Worm (Caenorhabditis elegans) whole organism, young adult: Measurements from ENCODE around the gene Y62H9A.12.

Experiments
- F22D6.2 ChIP-seq: sonication (generic microtip); optimal IDR thresholded peaks from 2 replicates; lab custom pipeline; 2016; ENCODE audit warnings: mild to moderate bottlenecking, missing genetic modification characterization, missing compliant biosample characterization
- F37B4.10 ChIP-seq: fragments of 200-800 bp; sonication (Bioruptor generic); IDR thresholded peaks from 2 replicates; pipeline ENCODE4 v1.3.6; 2022; ENCODE audit warnings: missing genetic modification characterization, missing compliant biosample characterization
- F52B5.7 ChIP-seq: sonication (generic microtip); optimal IDR thresholded peaks from 2 replicates; lab custom pipeline; 2016; ENCODE audit warnings: mild to moderate bottlenecking, missing genetic modification characterization, missing compliant biosample characterization
- F55B11.4 ChIP-seq: sonication (generic microtip); optimal IDR thresholded peaks from 2 replicates; lab custom pipeline; 2016; ENCODE audit warnings: missing compliant biosample characterization, missing genetic modification characterization, borderline replicate concordance; ENCODE audit not compliant: insufficient read depth
- T07F8.4 ChIP-seq: sonication (generic microtip); optimal IDR thresholded peaks from 2 replicates; lab custom pipeline; 2016; ENCODE audit warnings: mild to moderate bottlenecking, missing genetic modification characterization, moderate library complexity, missing compliant biosample characterization
- T26A5.8 ChIP-seq: sonication (generic microtip); optimal IDR thresholded peaks from 2 replicates; lab custom pipeline; 2016; ENCODE audit warnings: missing genetic modification characterization, missing compliant biosample characterization
- Y56A3A.18 ChIP-seq: fragments of 200-800 bp; sonication (Bioruptor generic); IDR thresholded peaks from 2 replicates; pipeline ENCODE4 v1.3.6; 2022; ENCODE audit warnings: missing genetic modification reagents, missing genetic modification characterization, missing compliant biosample characterization
- Y95B8A.8 ChIP-seq: fragments of 200-800 bp; sonication (Bioruptor generic); IDR thresholded peaks from 2 replicates; pipeline ENCODE4 v1.3.6; 2022; ENCODE audit warnings: missing genetic modification reagents, missing genetic modification characterization, missing compliant biosample characterization
- akir-1 ChIP-seq: fragments of 200-800 bp; sonication (Bioruptor generic); optimal IDR thresholded peaks from 2 replicates; lab custom pipeline; 2018; ENCODE audit warnings: mild to moderate bottlenecking, missing genetic modification characterization, moderate library complexity, missing compliant biosample characterization
- aptf-2 ChIP-seq: fragments of 200-800 bp; sonication (Bioruptor generic); conservative IDR thresholded peaks from 2 replicates; pipeline ENCODE4 v1.3.6; 2022; ENCODE audit warnings: missing genetic modification reagents, missing genetic modification characterization, missing compliant biosample characterization
- attf-5 ChIP-seq: fragments of 200-800 bp; sonication (Bioruptor generic); optimal IDR thresholded peaks from 2 replicates; lab custom pipeline; 2018; ENCODE audit warnings: mild to moderate bottlenecking, missing genetic modification characterization, missing compliant biosample characterization
- cebp-1 ChIP-seq, 2 experiments: fragments of 200-800 bp in 1 of 2; sonication (Bioruptor generic) in 1 of 2; sonication (generic microtip) in 1 of 2; IDR thresholded peaks in 1 of 2; optimal IDR thresholded peaks in 1 of 2; 2 replicates each; pipeline versions ENCODE4 v1.3.6 to Lab custom; 2017 to 2022; ENCODE audit warnings: missing compliant biosample characterization in 2 of 2, missing genetic modification characterization in 2 of 2, mild to moderate bottlenecking in 1 of 2, missing genetic modification reagents in 1 of 2, moderate library complexity in 1 of 2
- cebp-2 ChIP-seq: fragments of 200-800 bp; sonication (Bioruptor generic); IDR thresholded peaks from 2 replicates; pipeline ENCODE4 v1.3.6; 2022; ENCODE audit warnings: missing genetic modification characterization, missing compliant biosample characterization
- ceh-58 ChIP-seq: fragments of 200-800 bp; sonication (Bioruptor generic); IDR thresholded peaks from 2 replicates; pipeline ENCODE4 v1.3.6; 2022; ENCODE audit warnings: missing genetic modification characterization, missing compliant biosample characterization
- dox-1 ChIP-seq: fragments of 200-800 bp; sonication (Bioruptor generic); IDR thresholded peaks from 2 replicates; pipeline ENCODE4 v1.3.6; 2022; ENCODE audit warnings: missing genetic modification reagents, missing genetic modification characterization, missing compliant biosample characterization
- dpff-1 ChIP-seq: sonication (generic microtip); optimal IDR thresholded peaks from 2 replicates; lab custom pipeline; 2017; ENCODE audit warnings: mild to moderate bottlenecking, missing genetic modification characterization, missing compliant biosample characterization
- efl-1 ChIP-seq: fragments of 150-350 bp; optimal IDR thresholded peaks from 2 replicates; lab custom pipeline; 2014; ENCODE audit warnings: missing biosample characterization, missing genetic modification reagents, missing genetic modification characterization
- egrh-3 ChIP-seq: fragments of 200-800 bp; sonication (Bioruptor generic); IDR thresholded peaks from 2 replicates; pipeline ENCODE4 v1.3.6; 2022; ENCODE audit warnings: missing genetic modification reagents, missing genetic modification characterization, missing compliant biosample characterization
- ets-4 ChIP-seq: fragments of 200-800 bp; sonication (Bioruptor generic); optimal IDR thresholded peaks from 2 replicates; lab custom pipeline; 2018; ENCODE audit warnings: mild to moderate bottlenecking, missing genetic modification characterization, missing compliant biosample characterization
- him-1 ChIP-seq: sonication (generic microtip); optimal IDR thresholded peaks from 2 replicates; lab custom pipeline; 2016; ENCODE audit warnings: missing genotype, missing genetic modification reagents, missing genetic modification characterization, missing compliant biosample characterization
- hlh-12 ChIP-seq: sonication (generic microtip); optimal IDR thresholded peaks from 2 replicates; lab custom pipeline; 2016; ENCODE audit warnings: missing genetic modification characterization, missing compliant biosample characterization
- hmg-1.2 ChIP-seq: fragments of 200-800 bp; sonication (Bioruptor generic); IDR thresholded peaks from 2 replicates; pipeline ENCODE4 v1.3.6; 2022; ENCODE audit warnings: missing genetic modification reagents, missing genetic modification characterization, missing compliant biosample characterization
- hrde-1 ChIP-seq: sonication (generic microtip); optimal IDR thresholded peaks from 2 replicates; lab custom pipeline; 2016; ENCODE audit warnings: missing genetic modification characterization, mild to moderate bottlenecking, missing compliant biosample characterization, moderate library complexity, missing genotype, missing genetic modification reagents, borderline replicate concordance
- let-526 ChIP-seq: fragments of 200-800 bp; sonication (Bioruptor generic); IDR thresholded peaks from 2 replicates; pipeline ENCODE4 v1.3.6; 2022; ENCODE audit warnings: missing genetic modification reagents, missing genetic modification characterization, missing compliant biosample characterization
- let-607 ChIP-seq, 2 experiments: fragments of 200-800 bp in 1 of 2; sonication (Bioruptor generic) in 1 of 2; sonication (generic microtip) in 1 of 2; optimal IDR thresholded peaks; 2 replicates each; lab custom pipeline; 2016 to 2018; ENCODE audit warnings: mild to moderate bottlenecking in 2 of 2, missing compliant biosample characterization in 2 of 2, missing genetic modification characterization in 2 of 2, moderate library complexity in 2 of 2, missing genotype in 1 of 2
- lin-35 ChIP-seq, 3 experiments: fragments of 150-350 bp in 2 of 3; sonication (generic microtip) in 1 of 3; optimal IDR thresholded peaks; 2 replicates each; lab custom pipeline; 2014 to 2018; ENCODE audit warnings: missing biosample characterization in 3 of 3, missing genetic modification characterization in 3 of 3, missing genetic modification reagents in 3 of 3
- lin-40 ChIP-seq: sonication (generic microtip); optimal IDR thresholded peaks from 2 replicates; lab custom pipeline; 2016; ENCODE audit warnings: missing genetic modification characterization, mild to moderate bottlenecking, missing compliant biosample characterization, missing genotype, missing genetic modification reagents
- lsl-1 ChIP-seq: fragments of 200-800 bp; sonication (Bioruptor generic); optimal IDR thresholded peaks from 2 replicates; lab custom pipeline; 2018; ENCODE audit warnings: mild to moderate bottlenecking, missing genetic modification characterization, moderate library complexity, missing compliant biosample characterization
- madf-3 ChIP-seq: fragments of 200-800 bp; sonication (Bioruptor generic); IDR thresholded peaks from 2 replicates; pipeline ENCODE4 v1.3.6; 2022; ENCODE audit warnings: missing genetic modification reagents, missing genetic modification characterization, missing compliant biosample characterization
- madf-6 ChIP-seq: fragments of 200-800 bp; sonication (Bioruptor generic); IDR thresholded peaks from 2 replicates; pipeline ENCODE4 v1.3.6; 2022; ENCODE audit warnings: missing genetic modification reagents, missing genetic modification characterization, missing compliant biosample characterization
- mel-28 ChIP-seq: sonication (generic microtip); optimal IDR thresholded peaks from 2 replicates; lab custom pipeline; 2016; ENCODE audit warnings: borderline replicate concordance, mild to moderate bottlenecking, missing genetic modification characterization, missing compliant biosample characterization
- mes-4 ChIP-seq: sonication (generic microtip); optimal IDR thresholded peaks from 2 replicates; lab custom pipeline; 2016; ENCODE audit warnings: missing genotype, missing genetic modification characterization, missing compliant biosample characterization
- nfya-2 ChIP-seq: fragments of 200-800 bp; sonication (Bioruptor generic); IDR thresholded peaks from 2 replicates; pipeline ENCODE4 v1.3.6; 2022; ENCODE audit warnings: missing genetic modification reagents, missing genetic modification characterization, missing compliant biosample characterization
- nhr-120 ChIP-seq: fragments of 200-800 bp; sonication (Bioruptor generic); IDR thresholded peaks from 2 replicates; pipeline ENCODE4 v1.3.6; 2022; ENCODE audit warnings: missing genetic modification characterization, missing compliant biosample characterization
- nhr-179 ChIP-seq: sonication (generic microtip); optimal IDR thresholded peaks from 2 replicates; lab custom pipeline; 2016; ENCODE audit warnings: mild to moderate bottlenecking, missing genetic modification characterization, missing compliant biosample characterization
- nhr-80 ChIP-seq: sonication (generic microtip); optimal IDR thresholded peaks from 2 replicates; lab custom pipeline; 2016; ENCODE audit warnings: missing genetic modification characterization, missing compliant biosample characterization
- pha-4 ChIP-seq: fragments of 150-350 bp; sonication (generic microtip); optimal IDR thresholded peaks from 2 replicates; lab custom pipeline; 2014; ENCODE audit warnings: missing biosample characterization, missing genetic modification reagents, missing genetic modification characterization
- rcor-1 ChIP-seq: fragments of 200-800 bp; sonication (Bioruptor generic); IDR thresholded peaks from 2 replicates; pipeline ENCODE4 v1.3.6; 2022; ENCODE audit warnings: missing genetic modification reagents, missing genetic modification characterization, missing compliant biosample characterization
- snpc-1.3 ChIP-seq: sonication (generic microtip); optimal IDR thresholded peaks from 2 replicates; lab custom pipeline; 2017; ENCODE audit warnings: missing genetic modification characterization, mild to moderate bottlenecking, missing compliant biosample characterization, antibody characterized with exemption, moderate library complexity, missing genotype, missing genetic modification reagents; ENCODE audit not compliant: insufficient read depth
- somi-1 ChIP-seq: fragments of 200-800 bp; sonication (Bioruptor generic); optimal IDR thresholded peaks from 2 replicates; lab custom pipeline; 2018; ENCODE audit warnings: mild to moderate bottlenecking, missing genetic modification characterization, missing compliant biosample characterization
- sptf-2 ChIP-seq: fragments of 200-800 bp; sonication (Bioruptor generic); optimal IDR thresholded peaks from 2 replicates; lab custom pipeline; 2018; ENCODE audit warnings: mild to moderate bottlenecking, missing genetic modification characterization, missing compliant biosample characterization
- tbp1 ChIP-seq: fragments of 200-800 bp; sonication (Bioruptor generic); optimal IDR thresholded peaks from 2 replicates; lab custom pipeline; 2018; ENCODE audit warnings: mild to moderate bottlenecking, missing genetic modification characterization, missing compliant biosample characterization
- tbx-9 ChIP-seq: sonication (generic microtip); optimal IDR thresholded peaks from 2 replicates; lab custom pipeline; 2016; ENCODE audit warnings: borderline replicate concordance, missing genetic modification characterization, inconsistent platforms, missing compliant biosample characterization
- tlf-1 ChIP-seq: fragments of 200-800 bp; sonication (Bioruptor generic); optimal IDR thresholded peaks from 2 replicates; lab custom pipeline; 2018; ENCODE audit warnings: mild to moderate bottlenecking, missing genetic modification characterization, missing compliant biosample characterization
- unc-62 ChIP-seq: fragments of 150-350 bp; optimal IDR thresholded peaks from 2 replicates; lab custom pipeline; 2014; ENCODE audit warnings: missing biosample characterization, missing genetic modification reagents, missing genetic modification characterization
- zfh-2 ChIP-seq: fragments of 200-800 bp; sonication (Bioruptor generic); conservative IDR thresholded peaks from 2 replicates; pipeline ENCODE4 v1.3.6; 2022; ENCODE audit warnings: missing genetic modification reagents, missing genetic modification characterization, missing compliant biosample characterization
- ztf-18 ChIP-seq: sonication (generic microtip); optimal IDR thresholded peaks from 2 replicates; lab custom pipeline; 2016; ENCODE audit warnings: missing genotype, mild to moderate bottlenecking, missing genetic modification characterization, missing compliant biosample characterization
- ztf-3 ChIP-seq: fragments of 200-800 bp; sonication (Bioruptor generic); optimal IDR thresholded peaks from 2 replicates; lab custom pipeline; 2018; ENCODE audit warnings: mild to moderate bottlenecking, missing genetic modification characterization, missing compliant biosample characterization

Y62H9A.12 gene

ce11 chrX:11933547-11933946 lies 19.6 kb downstream of the Y62H9A.12 start (continued):
- TF ChIP-seq ztf-3 (GFP tag; lab: Kevin White, UChicago): no peak
- no peak for TF ChIP-seq lin-35 (GFP tag; optimal IDR thresholded peaks at IDR 0.05; lab: Kevin White, UChicago)
- TF ChIP-seq egrh-3 (GFP tag; lab: Robert Waterston, UW): no peak
- TF ChIP-seq Y95B8A.8 (GFP tag; lab: Robert Waterston, UW): no peak
- no peak for TF ChIP-seq ceh-58 (GFP tag; lab: Robert Waterston, UW)
- TF ChIP-seq F37B4.10: no peak
- no peak for TF ChIP-seq nhr-120
- no peak; the same call in 1 of the 2 replicates for TF ChIP-seq madf-6 (GFP tag; lab: Robert Waterston, UW)
- no peak for TF ChIP-seq zfh-2
- TF ChIP-seq madf-3 (GFP tag; lab: Robert Waterston, UW): 0 out of 2 replicates have a peak, but pooled peaks have one; percentile 17
- peak; percentile 70 for TF ChIP-seq attf-5 (GFP tag; lab: Kevin White, UChicago)
- TF ChIP-seq let-607 (tag; optimal IDR thresholded peaks at IDR 0.05; lab: Kevin White, UChicago): peak in 1 of 2 experiments; percentile 15
- TF ChIP-seq dox-1 (GFP tag; lab: Robert Waterston, UW): peak; percentile 79; the same call in 1 of the 2 replicates
- no peak for TF ChIP-seq efl-1 (GFP tag; lab: Kevin White, UChicago)
- peak; percentile 58 for TF ChIP-seq ztf-18 (tag; lab: Kevin White, UChicago)
- TF ChIP-seq cebp-2 (GFP tag; lab: Robert Waterston, UW): peak; percentile 85
- peak; percentile 4 for TF ChIP-seq ets-4 (GFP tag; lab: Kevin White, UChicago)
- TF ChIP-seq nfya-2: no peak
- no peak for TF ChIP-seq dpff-1
- no peak for TF ChIP-seq nhr-80 (tag; lab: Kevin White, UChicago)
- TF ChIP-seq tbp1 (GFP tag; lab: Kevin White, UChicago): peak; percentile 94
- TF ChIP-seq F22D6.2: no peak
- no peak for TF ChIP-seq tlf-1 (GFP tag; lab: Kevin White, UChicago)
- no peak for TF ChIP-seq F52B5.7
- 0 out of 2 replicates have a peak, but pooled peaks have one; percentile 42 for TF ChIP-seq Y56A3A.18 (GFP tag; lab: Robert Waterston, UW)
- TF ChIP-seq T26A5.8: no peak
- no peak for TF ChIP-seq lsl-1 (GFP tag; lab: Kevin White, UChicago)
- TF ChIP-seq let-526 (GFP tag; lab: Robert Waterston, UW): no peak
- TF ChIP-seq him-1 (tag; lab: Kevin White, UChicago): peak; percentile 87
- peak; percentile 27; the same call in 1 of the 2 replicates for TF ChIP-seq rcor-1 (GFP tag; lab: Robert Waterston, UW)
- TF ChIP-seq aptf-2 (GFP tag; lab: Robert Waterston, UW): no peak
- peak; percentile 69 for TF ChIP-seq hmg-1.2
- TF ChIP-seq hrde-1 (tag; lab: Kevin White, UChicago): peak; percentile 17
- TF ChIP-seq hlh-12: no peak
- TF ChIP-seq snpc-1.3 (tag; lab: Kevin White, UChicago): peak; percentile 54
- TF ChIP-seq akir-1: no peak
- TF ChIP-seq mes-4 (tag; lab: Kevin White, UChicago): peak; percentile 2
- TF ChIP-seq cebp-1 (GFP tag; IDR thresholded peaks at IDR 0.05; lab: Robert Waterston, UW): 0 out of 2 replicates have a peak, but pooled peaks have one; percentile 30
- TF ChIP-seq cebp-1 (tag; optimal IDR thresholded peaks at IDR 0.05; lab: Kevin White, UChicago): no peak
- no peak for TF ChIP-seq mel-28 (tag; lab: Kevin White, UChicago)
- TF ChIP-seq nhr-179 (tag; lab: Kevin White, UChicago): no peak
- TF ChIP-seq pha-4 (tag; lab: Kevin White, UChicago): no peak
- peak; percentile 23 for TF ChIP-seq T07F8.4 (tag; lab: Kevin White, UChicago)
- peak; percentile 46 for TF ChIP-seq sptf-2 (GFP tag; lab: Kevin White, UChicago)
- TF ChIP-seq unc-62 (GFP tag; lab: Kevin White, UChicago): no peak
- TF ChIP-seq tbx-9: no peak
- TF ChIP-seq F55B11.4 (tag; lab: Kevin White, UChicago): no peak
- no peak for TF ChIP-seq lin-40 (tag; lab: Kevin White, UChicago)
- TF ChIP-seq somi-1 (GFP tag; lab: Kevin White, UChicago): peak; percentile 6
